Fruit fly (Drosophila melanogaster): ENCODE results near the gene fzo.

DNA sequence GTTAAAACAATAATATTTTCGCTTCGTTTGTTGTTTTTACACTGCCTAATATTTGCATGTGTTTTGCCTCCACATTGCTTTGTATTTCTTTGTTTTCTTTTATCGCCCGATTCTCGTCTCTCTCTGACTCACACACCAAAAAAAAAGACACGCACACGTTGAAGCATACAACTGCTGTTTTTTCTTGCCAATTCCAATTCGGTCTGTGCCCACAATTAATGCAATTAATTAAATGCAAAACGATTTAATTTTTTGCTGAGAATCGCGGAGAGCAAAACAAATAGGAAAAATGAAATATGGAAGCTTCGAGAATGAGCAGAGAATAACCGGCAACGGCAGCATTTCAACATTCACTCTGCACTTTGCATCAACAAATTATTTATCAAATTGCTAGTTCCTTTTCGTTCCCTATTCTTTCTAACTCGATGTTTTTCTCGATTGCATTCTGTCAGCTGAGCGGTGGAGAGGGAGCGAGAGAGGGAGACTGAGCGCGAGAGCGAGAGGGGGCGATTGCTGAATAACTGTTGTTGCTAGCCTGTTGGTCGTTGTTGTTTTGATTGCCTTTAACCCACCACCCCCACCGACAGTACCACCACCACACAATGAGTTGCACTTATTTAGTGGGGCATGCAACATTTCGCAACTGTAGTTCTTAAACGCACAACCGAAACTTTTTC, 17.3 kb upstream of the fzo start:
- peak; percentile 57 for TF ChIP-seq tj (GFP tag; optimal IDR thresholded peaks at IDR 0.05)
- TF ChIP-seq CG5204 (GFP tag; optimal IDR thresholded peaks at IDR 0.05) = no peak
- no peak for TF ChIP-seq CG7101 (tag; optimal IDR thresholded peaks at IDR 0.05)

Measured in whole organism, adult.